Fruit fly (Drosophila melanogaster) whole organism, embryonic: Measurements from ENCODE around the gene CG32462.
A peak's percentile ranks its signal among the peaks of the same experiment; 100 is the strongest.

ENCODE experiments used
- Bgb ChIP-seq: fragments of 200-800 bp; sonication (Bioruptor generic); IDR thresholded peaks from 2 replicates; pipeline ENCODE4 v1.3.6; 2022; ENCODE audit warnings: missing biosample characterization, missing genetic modification characterization; ENCODE audit not compliant: partially characterized antibody
- C15 ChIP-seq: fragments of 200-800 bp; sonication (Bioruptor generic); IDR thresholded peaks from 3 replicates; pipeline ENCODE4 v1.3.6; 2022; ENCODE audit warnings: missing biosample characterization, missing genetic modification characterization
- CG10209 ChIP-seq: fragments of 200-800 bp; sonication (Bioruptor generic); optimal IDR thresholded peaks from 3 replicates; lab custom pipeline; 2017; ENCODE audit warnings: missing biosample characterization, mild to moderate bottlenecking, missing genetic modification characterization, missing genetic modification reagents
- CG10321 ChIP-seq: fragments of 200-800 bp; sonication (Bioruptor generic); IDR thresholded peaks from 2 replicates; pipeline ENCODE4 v1.3.6; 2022; ENCODE audit warnings: missing biosample characterization, missing genetic modification characterization
- CG11696 ChIP-seq: fragments of 200-800 bp; sonication (Bioruptor generic); IDR thresholded peaks from 2 replicates; pipeline ENCODE4 v1.3.6; 2022; ENCODE audit warnings: missing biosample characterization, missing genetic modification characterization
- CG12769 ChIP-seq: fragments of 200-800 bp; sonication (Bioruptor generic); optimal IDR thresholded peaks from 2 replicates; lab custom pipeline; 2019; ENCODE audit warnings: missing biosample characterization, mild to moderate bottlenecking, missing genetic modification characterization, moderate library complexity
- CG15269 ChIP-seq: fragments of 200-800 bp; sonication (Bioruptor generic); optimal IDR thresholded peaks from 2 replicates; lab custom pipeline; 2018; ENCODE audit warnings: missing biosample characterization, mild to moderate bottlenecking, missing genetic modification characterization, moderate library complexity
- CG1602 ChIP-seq: fragments of 200-800 bp; sonication (Bioruptor generic); optimal IDR thresholded peaks from 3 replicates; lab custom pipeline; 2016; ENCODE audit warnings: missing biosample characterization, missing genetic modification characterization
- CG17328 ChIP-seq: fragments of 200-800 bp; sonication (Bioruptor generic); IDR thresholded peaks from 2 replicates; pipeline ENCODE4 v1.3.6; 2022; ENCODE audit warnings: missing biosample characterization, missing genetic modification characterization
- CG17361 ChIP-seq: fragments of 200-800 bp; sonication (Bioruptor generic); IDR thresholded peaks from 3 replicates; pipeline ENCODE4 v1.3.6; 2022; ENCODE audit warnings: missing biosample characterization, missing genetic modification characterization
- CG17568 ChIP-seq: fragments of 200-800 bp; sonication (Bioruptor generic); optimal IDR thresholded peaks from 2 replicates; lab custom pipeline; 2018; ENCODE audit warnings: missing biosample characterization, mild to moderate bottlenecking, missing genetic modification characterization, moderate library complexity
- CG17802 ChIP-seq: fragments of 200-800 bp; sonication (Bioruptor generic); optimal IDR thresholded peaks from 2 replicates; lab custom pipeline; 2018; ENCODE audit warnings: missing biosample characterization, mild to moderate bottlenecking, missing genetic modification characterization, moderate library complexity
- CG2199 ChIP-seq: fragments of 200-800 bp; sonication (Bioruptor generic); IDR thresholded peaks from 3 replicates; pipeline ENCODE4 v1.3.6; 2022; ENCODE audit warnings: missing biosample characterization, missing genetic modification characterization
- CG30431 ChIP-seq: fragments of 200-800 bp; sonication (Bioruptor generic); optimal IDR thresholded peaks from 2 replicates; lab custom pipeline; 2017; ENCODE audit warnings: missing biosample characterization, missing genetic modification characterization
- CG4328 ChIP-seq: fragments of 200-800 bp; sonication (Bioruptor generic); optimal IDR thresholded peaks from 3 replicates; lab custom pipeline; 2017; ENCODE audit warnings: missing biosample characterization, missing genetic modification reagents, missing genetic modification characterization
- CG6791 ChIP-seq: fragments of 200-800 bp; sonication (Bioruptor generic); IDR thresholded peaks from 3 replicates; pipeline ENCODE4 v1.3.6; 2022; ENCODE audit warnings: missing biosample characterization, missing genetic modification characterization; ENCODE audit not compliant: partially characterized antibody
- CG7963 ChIP-seq: fragments of 200-800 bp; sonication (Bioruptor generic); IDR thresholded peaks from 3 replicates; pipeline ENCODE4 v1.3.6; 2022; ENCODE audit warnings: missing biosample characterization, missing genetic modification characterization; ENCODE audit not compliant: partially characterized antibody
- CG8089 ChIP-seq: fragments of 200-800 bp; sonication (Bioruptor generic); optimal IDR thresholded peaks from 3 replicates; lab custom pipeline; 2016; ENCODE audit warnings: missing biosample characterization, missing genetic modification characterization
- CG8290 ChIP-seq, 3 experiments: fragments of 200-800 bp; sonication (Bioruptor generic); optimal IDR thresholded peaks; 2 replicates each; lab custom pipeline; 2016 to 2019; ENCODE audit warnings: missing biosample characterization in 3 of 3, missing genetic modification characterization in 3 of 3, mild to moderate bottlenecking in 2 of 3, moderate library complexity in 1 of 3
- CG8388 ChIP-seq: fragments of 200-800 bp; sonication (Bioruptor generic); optimal IDR thresholded peaks from 2 replicates; lab custom pipeline; 2019; ENCODE audit warnings: missing biosample characterization, mild to moderate bottlenecking, missing genetic modification characterization, moderate library complexity
- CG8765 ChIP-seq: fragments of 200-800 bp; sonication (Bioruptor generic); IDR thresholded peaks from 2 replicates; pipeline ENCODE4 v1.3.6; 2022; ENCODE audit warnings: missing biosample characterization, missing genetic modification characterization
- CG9817 ChIP-seq: fragments of 200-800 bp; sonication (Bioruptor generic); optimal IDR thresholded peaks from 2 replicates; lab custom pipeline; 2018; ENCODE audit warnings: missing biosample characterization, mild to moderate bottlenecking, missing genetic modification characterization, moderate library complexity
- D19B ChIP-seq: fragments of 200-800 bp; sonication (Bioruptor generic); optimal IDR thresholded peaks from 2 replicates; lab custom pipeline; 2017; ENCODE audit warnings: missing biosample characterization, mild to moderate bottlenecking, missing genetic modification characterization
- Dad ChIP-seq: fragments of 200-800 bp; sonication (Bioruptor generic); optimal IDR thresholded peaks from 3 replicates; lab custom pipeline; 2016; ENCODE audit warnings: missing biosample characterization, missing genetic modification characterization
- Deaf1 ChIP-seq: fragments of 200-800 bp; optimal IDR thresholded peaks from 3 replicates; lab custom pipeline; 2019; ENCODE audit warnings: missing biosample characterization, mild to moderate bottlenecking, missing genetic modification characterization, moderate library complexity
- Gug ChIP-seq: fragments of 200-800 bp; sonication (Bioruptor generic); IDR thresholded peaks from 4 replicates; pipeline ENCODE4 v1.3.6; 2022; ENCODE audit warnings: missing biosample characterization, missing genetic modification characterization
- HHEX ChIP-seq: fragments of 200-800 bp; sonication (Bioruptor generic); optimal IDR thresholded peaks from 3 replicates; lab custom pipeline; 2017; ENCODE audit warnings: missing biosample characterization, mild to moderate bottlenecking, missing genetic modification characterization, missing genetic modification reagents
- Lim3 ChIP-seq: fragments of 200-800 bp; sonication (Bioruptor generic); IDR thresholded peaks from 2 replicates; pipeline ENCODE4 v1.3.6; 2022; ENCODE audit warnings: missing biosample characterization, missing genetic modification characterization
- Lpt ChIP-seq: fragments of >200 bp; optimal IDR thresholded peaks from 2 replicates; lab custom pipeline; 2018; ENCODE audit warnings: missing biosample characterization, missing genetic modification characterization
- Neu2 ChIP-seq: fragments of 200-800 bp; sonication (Bioruptor generic); optimal IDR thresholded peaks from 3 replicates; lab custom pipeline; 2016; ENCODE audit warnings: missing biosample characterization, missing genetic modification characterization, borderline replicate concordance
- Rfx ChIP-seq: fragments of 200-800 bp; sonication (Bioruptor generic); IDR thresholded peaks from 2 replicates; pipeline ENCODE4 v1.3.6; 2022; ENCODE audit warnings: missing biosample characterization, missing genetic modification characterization
- TFAM ChIP-seq: fragments of 200-800 bp; sonication (Bioruptor generic); optimal IDR thresholded peaks from 2 replicates; lab custom pipeline; 2017; ENCODE audit warnings: missing biosample characterization, missing genetic modification characterization, inconsistent platforms
- ash1 ChIP-seq: fragments of 200-800 bp; sonication (Bioruptor generic); optimal IDR thresholded peaks from 2 replicates; lab custom pipeline; 2018; ENCODE audit warnings: missing biosample characterization, mild to moderate bottlenecking, missing genetic modification characterization
- ato ChIP-seq: fragments of 200-800 bp; sonication (Bioruptor generic); IDR thresholded peaks from 2 replicates; pipeline ENCODE4 v1.3.6; 2022; ENCODE audit warnings: missing biosample characterization, missing genetic modification characterization; ENCODE audit not compliant: partially characterized antibody
- bbx ChIP-seq: fragments of 200-800 bp; sonication (Bioruptor generic); IDR thresholded peaks from 2 replicates; pipeline ENCODE4 v1.3.6; 2022; ENCODE audit warnings: missing biosample characterization, missing genetic modification characterization; ENCODE audit not compliant: partially characterized antibody
- bigmax ChIP-seq: fragments of 200-800 bp; sonication (Bioruptor generic); optimal IDR thresholded peaks from 2 replicates; lab custom pipeline; 2018; ENCODE audit warnings: missing biosample characterization, mild to moderate bottlenecking, missing genetic modification characterization
- cad ChIP-seq: fragments of >200 bp; optimal IDR thresholded peaks from 2 replicates; lab custom pipeline; 2017; ENCODE audit warnings: missing biosample characterization, missing genetic modification characterization
- chif ChIP-seq, 2 experiments: fragments of 200-800 bp; sonication (Bioruptor generic); optimal IDR thresholded peaks; 3 replicates each; lab custom pipeline; 2016; ENCODE audit warnings: missing biosample characterization in 2 of 2, missing genetic modification characterization in 2 of 2
- chm ChIP-seq: fragments of 200-800 bp; sonication (Bioruptor generic); IDR thresholded peaks from 2 replicates; pipeline ENCODE4 v1.3.6; 2022; ENCODE audit warnings: missing biosample characterization, missing genetic modification characterization
- danr ChIP-seq: fragments of 200-800 bp; sonication (Bioruptor generic); IDR thresholded peaks from 2 replicates; pipeline ENCODE4 v1.3.6; 2022; ENCODE audit warnings: missing biosample characterization, missing genetic modification characterization
- esg ChIP-seq: fragments of 200-800 bp; sonication (Bioruptor generic); conservative IDR thresholded peaks from 2 replicates; pipeline ENCODE4 v1.3.6; 2022; ENCODE audit warnings: missing biosample characterization, missing genetic modification characterization
- hth ChIP-seq: fragments of >200 bp; optimal IDR thresholded peaks from 2 replicates; lab custom pipeline; 2017; ENCODE audit warnings: inconsistent platforms
- jigr1 ChIP-seq: fragments of 200-800 bp; sonication (Bioruptor generic); IDR thresholded peaks from 3 replicates; pipeline ENCODE4 v1.3.6; 2022; ENCODE audit warnings: missing biosample characterization, missing genetic modification characterization
- klu ChIP-seq: fragments of 200-800 bp; sonication (Bioruptor generic); IDR thresholded peaks from 2 replicates; pipeline ENCODE4 v1.3.6; 2022; ENCODE audit warnings: missing biosample characterization, missing genetic modification characterization
- knrl ChIP-seq: fragments of 200-800 bp; sonication (Bioruptor generic); IDR thresholded peaks from 3 replicates; pipeline ENCODE4 v1.3.6; 2022; ENCODE audit warnings: missing biosample characterization, missing genetic modification characterization; ENCODE audit not compliant: partially characterized antibody
- onecut ChIP-seq: fragments of 200-800 bp; sonication (Bioruptor generic); IDR thresholded peaks from 2 replicates; pipeline ENCODE4 v1.3.6; 2022; ENCODE audit warnings: missing biosample characterization, missing genetic modification characterization
- pros ChIP-seq: fragments of 200-800 bp; sonication (Bioruptor generic); optimal IDR thresholded peaks from 3 replicates; lab custom pipeline; 2019; ENCODE audit warnings: missing biosample characterization, mild to moderate bottlenecking, missing genetic modification characterization, moderate library complexity
- ranshi ChIP-seq: fragments of 200-800 bp; sonication (Bioruptor generic); IDR thresholded peaks from 2 replicates; pipeline ENCODE4 v1.3.6; 2022; ENCODE audit warnings: missing biosample characterization, missing genetic modification characterization
- sob ChIP-seq: fragments of 200-800 bp; sonication (Bioruptor generic); IDR thresholded peaks from 2 replicates; pipeline ENCODE4 v1.3.6; 2022; ENCODE audit warnings: missing biosample characterization, missing genetic modification characterization
- sug ChIP-seq: fragments of 200-800 bp; optimal IDR thresholded peaks from 2 replicates; lab custom pipeline; 2019; ENCODE audit warnings: missing biosample characterization, mild to moderate bottlenecking, missing genetic modification characterization, moderate library complexity
- z ChIP-seq: fragments of 200-800 bp; sonication (Bioruptor generic); IDR thresholded peaks from 3 replicates; pipeline ENCODE4 v1.3.6; 2022; ENCODE audit warnings: missing biosample characterization, missing genetic modification characterization

CG32462 gene

DNA sequence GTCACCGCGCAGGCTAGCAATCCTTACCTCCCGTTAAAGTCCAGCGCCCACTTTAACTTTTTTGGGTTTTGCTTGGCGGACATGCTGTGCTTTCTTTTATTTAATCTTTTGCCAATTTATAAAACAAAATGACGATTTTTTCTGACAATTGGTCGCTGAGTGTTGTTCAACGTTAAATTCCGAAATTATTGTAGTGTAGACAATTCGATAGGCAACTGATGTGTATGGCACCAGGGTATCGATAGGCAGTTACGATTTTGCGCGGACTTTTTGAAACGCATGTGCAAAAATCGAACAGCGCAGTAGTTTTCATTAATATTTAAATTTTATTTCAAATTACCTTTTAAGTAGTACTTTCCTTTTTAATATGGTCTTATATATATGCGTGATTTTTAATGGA is 14.8 kb upstream of the CG32462 start, which contains the start of gene EMC4 (continued):
- TF ChIP-seq Lim3 (GFP tag; lab: Robert Waterston, UW) = no peak
- peak; percentile 84 for TF ChIP-seq sob
- TF ChIP-seq Dad = peak; percentile 56
- peak; percentile 78 for TF ChIP-seq Rfx (GFP tag; lab: Robert Waterston, UW)
- TF ChIP-seq CG2199 (GFP tag; lab: Robert Waterston, UW) = peak; percentile 70; the same call in 1 of the 3 replicates
- TF ChIP-seq Deaf1 = peak; percentile 11
- no peak for TF ChIP-seq klu (GFP tag; lab: Robert Waterston, UW)
- peak; percentile 7 for TF ChIP-seq HHEX (GFP tag; lab: Kevin White, UChicago)
- TF ChIP-seq cad (GFP tag; lab: Kevin White, UChicago) = no peak
- no peak for TF ChIP-seq C15
- no peak for TF ChIP-seq ash1
- TF ChIP-seq onecut (GFP tag; lab: Robert Waterston, UW) = peak; percentile 35
- no peak for TF ChIP-seq CG4328
- TF ChIP-seq danr = no peak
- no peak for TF ChIP-seq hth (lab: Kevin White, UChicago)
- peak; percentile 59 for TF ChIP-seq sug (tag; lab: Kevin White, UChicago)
- TF ChIP-seq CG17802 (tag; lab: Kevin White, UChicago) = no peak
- no peak for TF ChIP-seq CG8765 (GFP tag; lab: Robert Waterston, UW)
- TF ChIP-seq pros (GFP tag; lab: Kevin White, UChicago) = no peak
- TF ChIP-seq CG8388 (GFP tag; lab: Kevin White, UChicago) = no peak
- TF ChIP-seq bbx (GFP tag; lab: Robert Waterston, UW) = peak; percentile 76
- peak; percentile 30 for TF ChIP-seq CG12769
- TF ChIP-seq CG10321 (GFP tag; lab: Robert Waterston, UW) = no peak
- peak; percentile 9 for TF ChIP-seq CG10209 (GFP tag; lab: Kevin White, UChicago)
- peak; percentile 23; the same call in 1 of the 2 replicates for TF ChIP-seq ranshi
- TF ChIP-seq jigr1 = no peak
- no peak for TF ChIP-seq TFAM (GFP tag; lab: Kevin White, UChicago)
- TF ChIP-seq CG9817 (tag; lab: Kevin White, UChicago) = no peak
- no peak for TF ChIP-seq CG8290 (GFP tag; optimal IDR thresholded peaks at IDR 0.05; lab: Kevin White, UChicago)
- peak in 1 of 2 experiments; percentile 73 for TF ChIP-seq CG8290 (tag; optimal IDR thresholded peaks at IDR 0.05; lab: Kevin White, UChicago)
- TF ChIP-seq CG1602 (GFP tag; lab: Kevin White, UChicago) = no peak
- TF ChIP-seq D19B (GFP tag; lab: Kevin White, UChicago) = no peak
- TF ChIP-seq knrl = peak; percentile 42; the same call in 2 of the 3 replicates
- TF ChIP-seq Neu2 (GFP tag; lab: Kevin White, UChicago) = no peak
- TF ChIP-seq Bgb (GFP tag; lab: Robert Waterston, UW) = peak; percentile 80
- peak; percentile 14 for TF ChIP-seq CG15269 (tag; lab: Kevin White, UChicago)
- TF ChIP-seq CG17361 (GFP tag; lab: Robert Waterston, UW) = peak; percentile 27; the same call in 1 of the 3 replicates
- TF ChIP-seq CG30431 (GFP tag; lab: Kevin White, UChicago) = no peak
- no peak for TF ChIP-seq bigmax
- no peak; the same call in 3 of the 4 replicates for TF ChIP-seq Gug (GFP tag; lab: Robert Waterston, UW)
- TF ChIP-seq CG11696 (GFP tag; lab: Robert Waterston, UW) = no peak
- TF ChIP-seq esg (GFP tag; lab: Robert Waterston, UW) = no peak
- no peak for TF ChIP-seq Lpt (GFP tag; lab: Kevin White, UChicago)
- TF ChIP-seq CG6791 (GFP tag; lab: Robert Waterston, UW) = peak; percentile 79
- peak; percentile 22 to 51 for TF ChIP-seq chif (GFP tag; optimal IDR thresholded peaks at IDR 0.05; lab: Kevin White, UChicago)
- TF ChIP-seq ato (GFP tag; lab: Robert Waterston, UW) = peak; percentile 68
- no peak for TF ChIP-seq z
- no peak; the same call in 1 of the 2 replicates for TF ChIP-seq chm
- peak; percentile 50; the same call in 1 of the 3 replicates for TF ChIP-seq CG7963 (GFP tag; lab: Robert Waterston, UW)
- TF ChIP-seq CG17328 (GFP tag; lab: Robert Waterston, UW) = no peak
- no peak for TF ChIP-seq CG8089 (GFP tag; lab: Kevin White, UChicago)
- TF ChIP-seq CG17568 = peak; percentile 8
